Worm (Caenorhabditis elegans) whole organism, late embryonic: ENCODE results near the gene chil-21.

Experiments used
- T23F11.4 ChIP-seq: fragments of 200-800 bp; sonication (Bioruptor generic); optimal IDR thresholded peaks from 2 replicates; lab custom pipeline; 2018; ENCODE audit warnings: mild to moderate bottlenecking, missing genetic modification characterization, missing compliant biosample characterization
- ceh-24 ChIP-seq: sonication (generic microtip); optimal IDR thresholded peaks from 2 replicates; lab custom pipeline; 2016; ENCODE audit warnings: mild to moderate bottlenecking, missing genetic modification characterization, missing compliant biosample characterization
- dmd-4 ChIP-seq: sonication (generic microtip); optimal IDR thresholded peaks from 2 replicates; lab custom pipeline; 2016; ENCODE audit warnings: borderline replicate concordance, missing genetic modification characterization, missing compliant biosample characterization
- fax-1 ChIP-seq: sonication (generic microtip); optimal IDR thresholded peaks from 2 replicates; lab custom pipeline; 2016; ENCODE audit warnings: missing genotype, missing genetic modification characterization, missing compliant biosample characterization
- hlh-6 ChIP-seq: sonication (generic microtip); optimal IDR thresholded peaks from 2 replicates; lab custom pipeline; 2016; ENCODE audit warnings: missing genotype, missing genetic modification characterization, missing compliant biosample characterization
- lim-6 ChIP-seq: sonication (generic microtip); optimal IDR thresholded peaks from 2 replicates; lab custom pipeline; 2016; ENCODE audit warnings: missing genetic modification characterization, missing compliant biosample characterization
- npax-4 ChIP-seq: sonication (generic microtip); optimal IDR thresholded peaks from 2 replicates; lab custom pipeline; 2016; ENCODE audit warnings: missing genetic modification characterization, missing compliant biosample characterization
- pag-3 ChIP-seq: sonication (generic microtip); optimal IDR thresholded peaks from 2 replicates; lab custom pipeline; 2016; ENCODE audit warnings: missing compliant biosample characterization, missing genetic modification characterization, borderline replicate concordance
- pha-4 ChIP-seq: fragments of 150-350 bp; optimal IDR thresholded peaks from 2 replicates; lab custom pipeline; 2018; ENCODE audit warnings: missing biosample characterization, missing genetic modification reagents, missing genetic modification characterization
- sox-2 ChIP-seq: fragments of 200-800 bp; sonication (Bioruptor generic); IDR thresholded peaks from 2 replicates; pipeline ENCODE4 v1.3.6; 2022; ENCODE audit warnings: missing genetic modification reagents, missing genetic modification characterization, missing compliant biosample characterization
- unc-55 ChIP-seq: sonication (generic microtip); optimal IDR thresholded peaks from 2 replicates; lab custom pipeline; 2017; ENCODE audit warnings: missing biosample characterization, missing genetic modification reagents, missing genetic modification characterization
- ztf-16 ChIP-seq: sonication (generic microtip); optimal IDR thresholded peaks from 2 replicates; lab custom pipeline; 2017; ENCODE audit warnings: missing genetic modification characterization, missing compliant biosample characterization

chil-21 gene

ce11 chrII:9412086-9412608 lies 49.6 kb downstream of the chil-21 start, which contains the start of gene arrd-3:
arrd-3 (plus strand) TSS chrII:9412558.
- no peak for TF ChIP-seq npax-4 (tag; lab: Kevin White, UChicago)
- TF ChIP-seq dmd-4 (tag; lab: Kevin White, UChicago), result no peak
- TF ChIP-seq unc-55 (GFP tag; lab: Kevin White, UChicago), result no peak

DNA sequence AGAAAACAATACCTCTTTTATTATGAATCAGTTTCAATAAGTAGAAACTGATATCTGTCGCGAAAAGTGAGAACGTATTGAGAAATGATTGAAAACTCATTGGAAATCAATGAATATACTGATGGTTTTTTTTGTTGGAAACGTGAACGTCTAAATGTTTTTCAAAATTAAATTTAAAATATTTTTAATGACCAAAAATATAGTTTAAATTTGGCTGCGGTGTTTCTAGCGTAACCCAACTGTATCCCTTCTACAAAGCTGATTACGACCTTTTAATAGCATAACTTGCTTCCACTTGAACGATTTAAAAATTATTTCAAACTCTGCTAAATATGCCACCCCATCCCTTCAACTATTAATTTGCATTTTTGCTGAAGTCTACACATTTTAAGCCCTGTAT lies 50.3 kb downstream of the chil-21 start, which contains the start of gene M176.9:
Gene M176.9 (minus strand): TSS at position 101 of the 400 bp plus-strand sequence.
- TF ChIP-seq sox-2 (no peak), ceh-24 (tag; lab: Kevin White, UChicago) (no peak), pag-3 (no peak), fax-1 (tag; lab: Kevin White, UChicago) (no peak), lim-6 (no peak), hlh-6 (tag; lab: Kevin White, UChicago) (no peak), pha-4 (tag; lab: Kevin White, UChicago) (no peak), ztf-16 (tag; lab: Kevin White, UChicago) (no peak), T23F11.4 (GFP tag; lab: Kevin White, UChicago) (no peak)
